Worm (Caenorhabditis elegans): ENCODE data around the gene kynu-1.

kynu-1 gene

DNA sequence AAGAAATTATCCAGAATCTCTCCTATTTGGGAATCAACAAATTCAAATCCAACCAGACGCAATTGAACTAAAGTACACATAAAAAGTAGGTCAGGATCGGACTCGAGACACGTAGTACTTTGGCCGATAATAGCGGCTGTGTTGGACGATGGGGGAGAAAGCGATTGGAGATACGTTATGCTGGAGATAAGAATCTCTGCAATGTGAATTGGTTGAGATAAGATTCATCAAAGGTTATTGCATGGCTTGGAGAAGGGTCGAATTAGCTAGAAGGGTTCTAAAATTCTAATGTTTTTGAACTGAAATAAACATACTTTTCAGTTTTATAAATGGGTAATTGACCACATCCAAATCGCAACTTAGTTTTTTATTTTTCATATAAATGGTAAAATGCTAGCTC, 16.6 kb downstream of the kynu-1 start:
- peak; percentile 36 for TF ChIP-seq ama-1 (optimal IDR thresholded peaks at IDR 0.05)
- TF ChIP-seq ama-1 (GFP tag; optimal IDR thresholded peaks at IDR 0.05): no peak
- TF ChIP-seq egl-18 (GFP tag; IDR thresholded peaks at IDR 0.05): no peak

DNA sequence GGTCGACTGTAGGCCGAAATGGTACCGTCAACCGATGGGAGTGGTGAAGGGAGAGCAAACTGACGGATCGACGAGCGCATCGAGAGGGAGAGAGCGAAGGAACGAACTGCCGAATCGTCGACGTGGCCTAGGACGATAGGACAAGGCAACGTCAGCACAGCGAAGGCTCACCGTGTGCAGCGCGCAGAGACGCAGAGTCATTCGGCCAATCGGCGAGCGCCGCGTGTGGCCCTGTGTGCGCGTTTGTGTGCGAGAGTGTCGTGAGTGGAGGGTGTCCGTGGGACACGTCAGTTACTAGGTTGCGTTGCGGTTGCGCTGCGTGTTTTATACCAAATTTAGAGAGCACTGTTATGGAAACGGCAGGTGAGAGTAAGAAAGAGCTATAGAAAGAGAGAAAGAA, 17.2 kb downstream of the kynu-1 start, which contains the start of gene hsp-3:
Gene hsp-3 (minus strand): TSS at position 158 of the 400 bp plus-strand sequence.
- TF ChIP-seq ztf-25 (GFP tag; IDR thresholded peaks at IDR 0.05): no peak
- TF ChIP-seq ets-4 (GFP tag; optimal IDR thresholded peaks at IDR 0.05): peak; percentile 99
- TF ChIP-seq egrh-3 (GFP tag; IDR thresholded peaks at IDR 0.05): peak; percentile 94
- TF ChIP-seq him-1 (tag; optimal IDR thresholded peaks at IDR 0.05): no peak
- no peak for TF ChIP-seq snpc-1.1 (tag; optimal IDR thresholded peaks at IDR 0.05; ENCODE audit: insufficient read depth)
- peak; percentile 83 for TF ChIP-seq zim-3 (tag; optimal IDR thresholded peaks at IDR 0.05)
- peak; percentile 78 for TF ChIP-seq B0035.1 (tag; optimal IDR thresholded peaks at IDR 0.05)
- TF ChIP-seq akir-1 (GFP tag; optimal IDR thresholded peaks at IDR 0.05): peak; percentile 73
- no peak for TF ChIP-seq F55B11.4 (tag; optimal IDR thresholded peaks at IDR 0.05; ENCODE audit: borderline replicate concordance, insufficient read depth)
- peak; percentile 98 for TF ChIP-seq dox-1 (GFP tag; IDR thresholded peaks at IDR 0.05)
- TF ChIP-seq ceh-27 (GFP tag; optimal IDR thresholded peaks at IDR 0.05): peak; percentile 98
- TF ChIP-seq rpc-1 (optimal IDR thresholded peaks at IDR 0.05): no peak
- no peak for TF ChIP-seq rpc-1 (tag; optimal IDR thresholded peaks at IDR 0.05)
- peak; percentile 36 for TF ChIP-seq T07F8.4 (tag; optimal IDR thresholded peaks at IDR 0.05)
- no peak for TF ChIP-seq hlh-26 (GFP tag; conservative IDR thresholded peaks at IDR 0.05)
- TF ChIP-seq lin-40 (tag; optimal IDR thresholded peaks at IDR 0.05): peak; percentile 96
- no peak for TF ChIP-seq sdz-38 (tag; optimal IDR thresholded peaks at IDR 0.05)
- peak; percentile 85 for TF ChIP-seq gei-17 (GFP tag; optimal IDR thresholded peaks at IDR 0.05)
- TF ChIP-seq pbrm-1 (GFP tag; IDR thresholded peaks at IDR 0.05): peak; percentile 98
- TF ChIP-seq repo-1 (tag; optimal IDR thresholded peaks at IDR 0.05): peak; percentile 88
- peak; percentile 94 for TF ChIP-seq Y53G8AR.9 (GFP tag; conservative IDR thresholded peaks at IDR 0.05)
- TF ChIP-seq K11D2.4 (GFP tag; IDR thresholded peaks at IDR 0.05): peak; percentile 93
- peak; percentile 5 for TF ChIP-seq ceh-79 (tag; optimal IDR thresholded peaks at IDR 0.05)
- TF ChIP-seq madf-8 (GFP tag; conservative IDR thresholded peaks at IDR 0.05): no peak
- no peak for TF ChIP-seq unc-130 (GFP tag; optimal IDR thresholded peaks at IDR 0.05)
- TF ChIP-seq madf-3 (GFP tag; IDR thresholded peaks at IDR 0.05): peak; percentile 97
- no peak for TF ChIP-seq B0019.2 (GFP tag; conservative IDR thresholded peaks at IDR 0.05)
- no peak for TF ChIP-seq T26A5.8 (tag; optimal IDR thresholded peaks at IDR 0.05)
- peak; percentile 96 for TF ChIP-seq atf-7 (tag; optimal IDR thresholded peaks at IDR 0.05)
- TF ChIP-seq mcd-1 (GFP tag; IDR thresholded peaks at IDR 0.05): peak; percentile 92
- TF ChIP-seq mel-28 (tag; optimal IDR thresholded peaks at IDR 0.05; ENCODE audit: borderline replicate concordance): peak; percentile 5
- TF ChIP-seq C17E4.6 (GFP tag; IDR thresholded peaks at IDR 0.05): peak; percentile 70; the same call in 1 of the 2 replicates
- TF ChIP-seq nfya-2 (GFP tag; IDR thresholded peaks at IDR 0.05): peak; percentile 99
- TF ChIP-seq aptf-2 (GFP tag; conservative IDR thresholded peaks at IDR 0.05): peak; percentile 35; the same call in 1 of the 2 replicates
- TF ChIP-seq nhr-27 (tag; optimal IDR thresholded peaks at IDR 0.05): no peak
- no peak for TF ChIP-seq hsf-1 (GFP tag; IDR thresholded peaks at IDR 0.05)
- peak; percentile 93 for TF ChIP-seq ztf-22 (GFP tag; optimal IDR thresholded peaks at IDR 0.05)
- TF ChIP-seq cebp-2 (GFP tag; IDR thresholded peaks at IDR 0.05): no peak
- peak; percentile 85 for TF ChIP-seq ztf-3 (GFP tag; optimal IDR thresholded peaks at IDR 0.05)
- TF ChIP-seq mes-4 (tag; optimal IDR thresholded peaks at IDR 0.05): no peak
- peak; percentile 85 for TF ChIP-seq ztf-6 (GFP tag; IDR thresholded peaks at IDR 0.05)
- peak; percentile 84 for TF ChIP-seq cebp-1 (GFP tag; IDR thresholded peaks at IDR 0.05)
- TF ChIP-seq cebp-1 (tag; optimal IDR thresholded peaks at IDR 0.05): peak; percentile 93
- peak; percentile 96 for TF ChIP-seq attf-5 (GFP tag; optimal IDR thresholded peaks at IDR 0.05)
- TF ChIP-seq ccch-3 (GFP tag; optimal IDR thresholded peaks at IDR 0.05): no peak
- TF ChIP-seq ceh-40 (GFP tag; IDR thresholded peaks at IDR 0.05): 0 out of 2 replicates have a peak, but pooled peaks have one; percentile 50

All from whole organism, young adult.